Worm (Caenorhabditis elegans) whole organism, late embryonic: ENCODE results near the gene bus-5.

Experiments used
- lin-11 ChIP-seq: fragments of 200-800 bp; sonication (Bioruptor generic); optimal IDR thresholded peaks from 2 replicates; lab custom pipeline; 2018; ENCODE audit warnings: mild to moderate bottlenecking, missing genetic modification characterization, missing compliant biosample characterization
- nfya-1 ChIP-seq: sonication (generic microtip); optimal IDR thresholded peaks from 2 replicates; lab custom pipeline; 2017; ENCODE audit warnings: missing genetic modification characterization, mild to moderate bottlenecking, missing compliant biosample characterization, antibody characterized with exemption, moderate library complexity
- npax-4 ChIP-seq: sonication (generic microtip); optimal IDR thresholded peaks from 2 replicates; lab custom pipeline; 2016; ENCODE audit warnings: missing genetic modification characterization, missing compliant biosample characterization
- pag-3 ChIP-seq: sonication (generic microtip); optimal IDR thresholded peaks from 2 replicates; lab custom pipeline; 2016; ENCODE audit warnings: missing compliant biosample characterization, missing genetic modification characterization, borderline replicate concordance
- pha-4 ChIP-seq: fragments of 150-350 bp; optimal IDR thresholded peaks from 2 replicates; lab custom pipeline; 2018; ENCODE audit warnings: missing biosample characterization, missing genetic modification reagents, missing genetic modification characterization

DNA sequence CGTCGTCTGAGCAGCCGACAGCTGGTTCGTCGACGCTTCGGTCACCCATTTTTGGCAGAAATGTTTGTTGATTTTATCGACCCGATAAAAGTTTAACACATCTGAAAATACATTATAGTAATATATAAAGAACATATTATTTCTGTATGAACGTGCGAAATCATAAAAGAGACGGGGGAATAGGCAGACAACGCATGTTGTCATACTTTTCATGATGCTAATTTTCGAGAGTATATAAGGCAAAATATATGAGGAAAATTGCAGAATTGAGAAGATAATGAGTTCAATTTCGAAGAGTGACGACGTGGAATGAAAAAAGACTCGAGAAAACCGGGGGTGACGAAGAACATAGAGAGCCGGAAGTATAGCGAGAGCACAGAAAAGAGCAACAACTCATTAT, 17.2 kb upstream of the bus-5 start, which contains the start of gene F53B1.8:
- TF ChIP-seq lin-11 (tag; lab: Kevin White, UChicago) = no peak
- no peak for TF ChIP-seq pha-4
- no peak for TF ChIP-seq nfya-1 (tag; lab: Kevin White, UChicago)
- TF ChIP-seq pag-3 (tag; lab: Kevin White, UChicago) = no peak
- no peak for TF ChIP-seq npax-4
